Fruit fly (Drosophila melanogaster) whole organism, wandering third instar larva: ENCODE data around the gene spn-D.

ENCODE experiments used
- Abd-B ChIP-seq: fragments of >200 bp; optimal IDR thresholded peaks from 2 replicates; lab custom pipeline; 2017; ENCODE audit warnings: missing biosample characterization, missing genetic modification characterization
- CG9705 ChIP-seq: fragments of 200-800 bp; sonication (Bioruptor generic); optimal IDR thresholded peaks from 2 replicates; lab custom pipeline; 2018; ENCODE audit warnings: missing biosample characterization, mild to moderate bottlenecking, missing genetic modification characterization
- Hnf4 ChIP-seq: fragments of 200-800 bp; sonication (Bioruptor generic); optimal IDR thresholded peaks from 2 replicates; lab custom pipeline; 2016; ENCODE audit warnings: missing biosample characterization, mild to moderate bottlenecking, missing genetic modification characterization
- Sp1 ChIP-seq: fragments of 200-800 bp; sonication (Bioruptor generic); optimal IDR thresholded peaks from 3 replicates; lab custom pipeline; 2019; ENCODE audit warnings: missing biosample characterization, mild to moderate bottlenecking, missing genetic modification characterization, moderate library complexity
- br ChIP-seq: fragments of 200-800 bp; sonication (Bioruptor generic); optimal IDR thresholded peaks from 2 replicates; lab custom pipeline; 2016; ENCODE audit warnings: missing biosample characterization, missing genetic modification characterization
- dsf ChIP-seq: sonication (Bioruptor generic); optimal IDR thresholded peaks from 2 replicates; lab custom pipeline; 2016; ENCODE audit warnings: missing biosample characterization, missing genetic modification characterization, borderline replicate concordance
- psq ChIP-seq: fragments of 200-800 bp; sonication (Bioruptor generic); optimal IDR thresholded peaks from 3 replicates; lab custom pipeline; 2017; ENCODE audit warnings: missing biosample characterization, mild to moderate bottlenecking, missing genetic modification characterization, moderate library complexity

DNA sequence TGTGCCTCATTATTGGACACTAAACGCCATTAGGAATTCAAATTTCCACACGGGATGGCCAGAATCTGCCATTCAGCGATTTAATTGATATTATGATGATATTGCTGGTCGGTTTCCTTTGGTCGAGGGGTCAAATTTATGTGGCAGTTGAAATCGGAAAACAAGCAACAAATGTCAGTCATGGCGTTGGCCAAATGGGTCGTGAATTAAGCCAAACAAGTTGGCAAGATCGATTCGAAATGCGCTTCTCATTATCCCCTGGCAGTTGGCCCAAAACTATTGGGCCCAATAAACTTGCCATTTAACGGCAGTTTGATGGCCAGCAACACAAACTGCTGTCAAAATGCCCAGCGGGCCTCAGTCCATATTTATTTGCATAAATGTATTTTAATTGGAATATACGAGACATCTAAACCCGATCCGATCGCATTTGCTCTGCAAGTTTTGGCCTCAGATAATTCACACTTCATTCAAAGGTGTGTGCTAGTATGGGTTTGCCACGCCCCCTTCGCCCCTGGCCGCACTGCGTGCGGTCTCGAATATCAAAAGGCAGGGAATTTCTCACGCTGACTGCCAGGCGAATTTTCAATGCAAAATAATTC is 47.6 kb downstream of the spn-D start:
- TF ChIP-seq dsf (GFP tag; lab: Kevin White, UChicago) (no peak), Sp1 (GFP tag; lab: Kevin White, UChicago) (no peak), CG9705 (no peak), br (GFP tag; lab: Kevin White, UChicago) (no peak), Abd-B (GFP tag; lab: Kevin White, UChicago) (no peak), psq (GFP tag; lab: Kevin White, UChicago) (no peak), Hnf4 (GFP tag; lab: Kevin White, UChicago) (no peak)
